Worm (Caenorhabditis elegans): ENCODE data around the gene mltn-12.

- TF ChIP-seq dpl-1 (GFP tag; optimal IDR thresholded peaks at IDR 0.05) (no peak), fos-1 (tag; optimal IDR thresholded peaks at IDR 0.05) (no peak), ama-1 (optimal IDR thresholded peaks at IDR 0.05) (no peak), rnt-1 (tag; optimal IDR thresholded peaks at IDR 0.05) (no peak)
These were observed 13.2 kb upstream of the mltn-12 start, which contains the start of gene col-119 for ce11 chrIV:8979695-8980094.

Measured in whole organism, L1 larva.